Worm (Caenorhabditis elegans) whole organism, mixed stage, embryonic: Measurements from ENCODE around the gene F13A2.4.

Source experiments
- bed-3 ChIP-seq: fragments of 200-800 bp; sonication (Bioruptor generic); optimal IDR thresholded peaks from 3 replicates; lab custom pipeline; 2018; ENCODE audit warnings: mild to moderate bottlenecking, missing genetic modification characterization, moderate library complexity, missing compliant biosample characterization
- blmp-1 ChIP-seq: fragments of 150-350 bp; optimal IDR thresholded peaks from 2 replicates; lab custom pipeline; 2014; ENCODE audit warnings: missing biosample characterization, missing genetic modification characterization
- mep-1 ChIP-seq: fragments of 150-350 bp; optimal IDR thresholded peaks from 2 replicates; lab custom pipeline; 2017; ENCODE audit warnings: missing biosample characterization, missing genetic modification reagents, missing genetic modification characterization, inconsistent platforms
- nhr-12 ChIP-seq: fragments of 150-350 bp; optimal IDR thresholded peaks from 2 replicates; lab custom pipeline; 2014; ENCODE audit warnings: missing biosample characterization, missing genetic modification characterization
- nhr-237 ChIP-seq: fragments of 150-350 bp; optimal IDR thresholded peaks from 2 replicates; lab custom pipeline; 2014; ENCODE audit warnings: missing biosample characterization, missing genetic modification characterization
- nhr-28 ChIP-seq: fragments of 150-350 bp; optimal IDR thresholded peaks from 2 replicates; lab custom pipeline; 2014; ENCODE audit warnings: missing biosample characterization, missing genetic modification characterization
- pha-4 ChIP-seq: fragments of 150-350 bp; optimal IDR thresholded peaks from 2 replicates; lab custom pipeline; 2018; ENCODE audit warnings: missing biosample characterization, missing genetic modification reagents, missing genetic modification characterization
- sptf-1 ChIP-seq: sonication (generic microtip); optimal IDR thresholded peaks from 2 replicates; lab custom pipeline; 2017; ENCODE audit warnings: mild to moderate bottlenecking, missing genetic modification characterization, moderate library complexity, missing compliant biosample characterization
- unc-62 ChIP-seq: fragments of 150-350 bp; optimal IDR thresholded peaks from 2 replicates; lab custom pipeline; 2014; ENCODE audit warnings: missing biosample characterization, missing genetic modification reagents, missing genetic modification characterization

ce11 chrV:4377622-4378021 is 22.4 kb downstream of the F13A2.4 start, which contains the start of gene F32D1.8:
- TF ChIP-seq bed-3 (GFP tag; lab: Kevin White, UChicago) (no peak), unc-62 (GFP tag; lab: Kevin White, UChicago) (no peak), blmp-1 (no peak), nhr-237 (tag; lab: Kevin White, UChicago) (no peak), nhr-12 (tag; lab: Kevin White, UChicago) (no peak), mep-1 (no peak), sptf-1 (tag; lab: Kevin White, UChicago) (no peak), nhr-28 (tag; lab: Kevin White, UChicago) (no peak), pha-4 (tag; lab: Kevin White, UChicago) (no peak)
